Fruit fly (Drosophila melanogaster): ENCODE results near the gene CG11436.

CG11436 gene

DNA sequence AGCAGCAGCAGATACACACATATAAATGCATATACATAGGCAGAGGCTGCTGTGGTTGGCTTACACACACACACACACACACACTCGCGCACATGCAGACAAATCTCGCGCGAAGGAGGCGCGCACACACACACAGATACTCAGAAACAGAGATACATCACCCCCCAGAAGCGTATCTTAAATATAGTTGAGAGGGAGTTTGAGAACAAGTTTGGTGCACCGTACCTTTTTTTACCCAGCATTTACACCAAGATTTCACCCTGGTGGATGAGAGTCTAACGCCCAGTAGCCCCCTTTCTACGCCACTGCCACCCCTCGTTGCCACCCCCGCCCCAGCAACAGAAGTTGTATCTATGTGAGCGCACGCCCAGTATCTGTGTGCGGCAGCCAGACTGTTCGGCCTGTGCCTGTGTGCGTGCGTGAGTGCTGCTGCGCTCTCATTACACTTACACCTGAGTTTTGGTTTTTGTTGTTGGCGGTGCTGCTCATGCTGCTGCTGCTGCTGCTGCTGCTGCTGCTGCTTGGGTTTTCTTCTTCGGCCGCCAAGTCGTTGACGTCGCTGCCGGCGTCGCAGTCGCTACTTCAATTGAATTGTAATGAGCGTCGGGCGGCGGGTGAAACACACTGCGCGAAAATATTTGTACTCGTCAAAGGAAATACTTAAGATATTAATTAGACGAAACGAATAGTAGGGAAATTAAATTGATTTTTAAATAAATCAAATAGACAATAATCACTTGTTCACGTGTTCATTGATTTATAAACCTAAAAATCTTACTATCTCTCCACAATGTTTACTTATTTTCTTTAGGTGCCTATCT is 38.5 kb upstream of the CG11436 start (continued):
- TF ChIP-seq Smox (GFP tag; optimal IDR thresholded peaks at IDR 0.05) (peak; percentile 67), CG6163 (GFP tag; IDR thresholded peaks at IDR 0.05) (peak; percentile 98), CG32006 (GFP tag; optimal IDR thresholded peaks at IDR 0.05) (peak; percentile 93), CG10669 (GFP tag; optimal IDR thresholded peaks at IDR 0.05) (peak; percentile 90), Hr4 (GFP tag; optimal IDR thresholded peaks at IDR 0.05) (peak; percentile 43), CG8119 (GFP tag; IDR thresholded peaks at IDR 0.05) (peak; percentile 91), fd59A (GFP tag; optimal IDR thresholded peaks at IDR 0.05) (peak; percentile 93), Ets96B (tag; optimal IDR thresholded peaks at IDR 0.05) (peak; percentile 92), Sox15 (GFP tag; optimal IDR thresholded peaks at IDR 0.05) (peak; percentile 96), achi (GFP tag; optimal IDR thresholded peaks at IDR 0.05) (peak; percentile 92), CG9139 (GFP tag; optimal IDR thresholded peaks at IDR 0.05) (peak; percentile 86), lz (GFP tag; optimal IDR thresholded peaks at IDR 0.05) (peak; percentile 82), topi (GFP tag; optimal IDR thresholded peaks at IDR 0.05) (peak; percentile 74), fkh (GFP tag; optimal IDR thresholded peaks at IDR 0.05) (peak; percentile 30), cyc (GFP tag; optimal IDR thresholded peaks at IDR 0.05) (peak; percentile 83), CG8319 (GFP tag; optimal IDR thresholded peaks at IDR 0.05) (peak; percentile 91), CG4318 (GFP tag; optimal IDR thresholded peaks at IDR 0.05) (peak; percentile 93), CG6854 (GFP tag; optimal IDR thresholded peaks at IDR 0.05) (peak; percentile 84), CG11762 (GFP tag; optimal IDR thresholded peaks at IDR 0.05; ENCODE audit: insufficient read depth) (peak; percentile 89), net (GFP tag; optimal IDR thresholded peaks at IDR 0.05) (peak; percentile 89), CG11294 (GFP tag; IDR thresholded peaks at IDR 0.05) (peak; percentile 93), ss (GFP tag; optimal IDR thresholded peaks at IDR 0.05) (peak; percentile 82 to 85), CG16779 (tag; optimal IDR thresholded peaks at IDR 0.05) (peak; percentile 84), Eip93F (GFP tag; optimal IDR thresholded peaks at IDR 0.05) (no peak), CG3032 (tag; optimal IDR thresholded peaks at IDR 0.05) (peak; percentile 93), esn (GFP tag; optimal IDR thresholded peaks at IDR 0.05) (peak; percentile 66), CG31627 (GFP tag; optimal IDR thresholded peaks at IDR 0.05) (peak; percentile 84), CG7368 (GFP tag; optimal IDR thresholded peaks at IDR 0.05) (peak; percentile 96), CG34406 (GFP tag; optimal IDR thresholded peaks at IDR 0.05) (peak; percentile 86), spab (GFP tag; optimal IDR thresholded peaks at IDR 0.05) (peak; percentile 86), vri (GFP tag; optimal IDR thresholded peaks at IDR 0.05) (peak; percentile 17), Blimp-1 (GFP tag; optimal IDR thresholded peaks at IDR 0.05) (peak; percentile 78), Eip78C (GFP tag) (peak; percentile 90), Gug (GFP tag; IDR thresholded peaks at IDR 0.05) (peak; percentile 95), eg (GFP tag; IDR thresholded peaks at IDR 0.05) (peak; percentile 98), CG6792 (GFP tag; optimal IDR thresholded peaks at IDR 0.05) (peak; percentile 97), CG3919 (GFP tag; optimal IDR thresholded peaks at IDR 0.05) (peak; percentile 95), CG6808 (GFP tag; optimal IDR thresholded peaks at IDR 0.05) (peak; percentile 83), Hr38 (GFP tag; optimal IDR thresholded peaks at IDR 0.05) (no peak), CG1621 (tag; optimal IDR thresholded peaks at IDR 0.05) (peak; percentile 95)

DNA sequence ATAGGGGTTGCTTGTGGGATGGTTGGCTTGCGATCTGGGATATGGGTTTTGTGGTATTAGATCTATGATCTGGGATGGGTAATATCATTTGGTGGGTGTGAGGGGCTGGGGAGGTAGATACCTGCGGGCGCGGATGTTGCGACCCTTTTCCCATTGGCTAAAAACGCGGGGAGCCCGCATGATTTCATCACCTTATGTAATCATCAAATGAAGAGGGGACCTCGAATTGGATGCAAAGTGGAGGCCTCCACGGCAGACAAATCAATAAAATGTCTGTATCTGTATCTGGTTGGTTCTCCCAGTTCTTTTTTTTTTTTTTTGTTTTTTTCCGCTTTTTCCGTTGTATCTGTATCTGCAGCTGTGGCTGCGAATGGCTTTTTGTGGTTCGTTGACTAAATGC is 37.3 kb upstream of the CG11436 start:
- TF ChIP-seq svp (GFP tag) (no peak), CG3919 (GFP tag; optimal IDR thresholded peaks at IDR 0.05) (no peak), dsx (GFP tag; optimal IDR thresholded peaks at IDR 0.05; ENCODE audit: poor library complexity, severe bottlenecking) (no peak), CG15336 (GFP tag; IDR thresholded peaks at IDR 0.05) (no peak), Hr39 (GFP tag; optimal IDR thresholded peaks at IDR 0.05) (no peak), Eip93F (GFP tag; optimal IDR thresholded peaks at IDR 0.05) (no peak), CG31627 (GFP tag; optimal IDR thresholded peaks at IDR 0.05) (no peak), CG8119 (GFP tag; IDR thresholded peaks at IDR 0.05) (no peak), vri (GFP tag; optimal IDR thresholded peaks at IDR 0.05) (no peak), dac (GFP tag; optimal IDR thresholded peaks at IDR 0.05) (no peak), CG7368 (GFP tag; optimal IDR thresholded peaks at IDR 0.05) (no peak), Ets21C (GFP tag; optimal IDR thresholded peaks at IDR 0.05) (no peak), ss (GFP tag; optimal IDR thresholded peaks at IDR 0.05) (no peak)

Measured in whole organism, prepupa.